Worm (Caenorhabditis elegans): ENCODE results near the gene T11B7.1.
A peak's percentile ranks its signal among the peaks of the same experiment; 100 is the strongest.

T11B7.1 gene

ce11 chrIV:8850807-8851206, 10.3 kb downstream of the T11B7.1 start:
- TF ChIP-seq F13H6.1 (tag; optimal IDR thresholded peaks at IDR 0.05), result peak; percentile 47
- TF ChIP-seq unc-39 (tag; optimal IDR thresholded peaks at IDR 0.05), result no peak

DNA sequence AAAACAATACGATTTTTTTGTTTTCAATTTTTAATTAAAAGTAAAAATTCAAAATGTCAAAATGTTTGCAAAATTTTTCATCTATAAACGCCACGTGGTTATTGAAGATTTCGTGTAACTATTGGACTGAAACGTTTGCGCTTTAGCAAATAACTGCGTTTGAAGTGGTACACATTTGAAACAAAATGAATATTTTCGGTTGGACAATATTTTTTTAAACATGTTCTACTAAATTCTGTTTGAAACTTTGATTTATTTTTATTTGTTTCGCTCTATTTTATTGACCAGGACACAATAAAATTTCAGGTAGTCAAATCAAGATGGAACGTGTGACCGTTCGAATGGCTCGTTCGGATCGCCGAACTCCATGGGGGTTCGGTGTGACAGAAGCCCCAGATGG, 11.7 kb downstream of the T11B7.1 start, which contains the start of gene alp-1:
TSS of gene alp-1 (plus strand) at position 301 of the 400 bp plus-strand sequence.
- TF ChIP-seq ztf-11 (tag; optimal IDR thresholded peaks at IDR 0.05), result no peak
- no peak for TF ChIP-seq elt-3 (tag; optimal IDR thresholded peaks at IDR 0.05)
- TF ChIP-seq alr-1 (tag; optimal IDR thresholded peaks at IDR 0.05), result no peak
- TF ChIP-seq zag-1 (tag; optimal IDR thresholded peaks at IDR 0.05), result no peak
- no peak for TF ChIP-seq ama-1 (optimal IDR thresholded peaks at IDR 0.05)
- no peak for TF ChIP-seq mdl-1 (tag; optimal IDR thresholded peaks at IDR 0.05)
- TF ChIP-seq sma-9 (GFP tag; optimal IDR thresholded peaks at IDR 0.05), result no peak
- no peak for TF ChIP-seq sma-9 (tag; optimal IDR thresholded peaks at IDR 0.05)
- no peak for TF ChIP-seq nhr-11 (tag; optimal IDR thresholded peaks at IDR 0.05)
- TF ChIP-seq sem-4 (tag; optimal IDR thresholded peaks at IDR 0.05), result no peak
- no peak for TF ChIP-seq lin-11 (tag; optimal IDR thresholded peaks at IDR 0.05)
- TF ChIP-seq nhr-77 (tag; optimal IDR thresholded peaks at IDR 0.05), result no peak
- no peak for TF ChIP-seq ztf-1 (GFP tag; conservative IDR thresholded peaks at IDR 0.05)

DNA sequence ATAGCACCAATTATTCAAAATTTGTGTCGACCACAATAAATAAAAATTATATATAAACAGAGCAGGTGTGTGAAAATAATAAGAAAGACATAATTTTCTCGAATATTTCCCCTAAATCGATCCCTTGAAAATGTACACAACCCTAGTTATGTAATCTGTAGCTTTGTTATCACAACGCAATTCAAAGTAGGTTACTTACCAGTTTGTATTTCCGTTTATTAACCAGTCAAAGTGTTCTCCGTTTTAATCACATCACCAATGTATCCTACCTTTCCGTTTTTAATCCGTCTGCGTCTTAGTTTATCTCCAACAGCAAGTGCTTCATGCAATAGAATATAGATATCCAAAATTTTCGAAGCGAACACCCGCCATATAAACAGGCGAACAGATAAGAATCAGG, 12.8 kb downstream of the T11B7.1 start:
- no peak for TF ChIP-seq elt-3 (tag; optimal IDR thresholded peaks at IDR 0.05)
- no peak for TF ChIP-seq unc-55 (GFP tag; optimal IDR thresholded peaks at IDR 0.05)
- TF ChIP-seq nhr-129 (tag; optimal IDR thresholded peaks at IDR 0.05), result no peak
- no peak for TF ChIP-seq alr-1 (tag; optimal IDR thresholded peaks at IDR 0.05)
- TF ChIP-seq nhr-25 (tag; optimal IDR thresholded peaks at IDR 0.05), result no peak
- no peak for TF ChIP-seq unc-62 (GFP tag; optimal IDR thresholded peaks at IDR 0.05)
- no peak for TF ChIP-seq Y55F3AM.14 (GFP tag; optimal IDR thresholded peaks at IDR 0.05)
- no peak for TF ChIP-seq skn-1 (tag; optimal IDR thresholded peaks at IDR 0.05)
- TF ChIP-seq R02D3.7 (tag; optimal IDR thresholded peaks at IDR 0.05), result no peak
- TF ChIP-seq mdl-1 (tag; optimal IDR thresholded peaks at IDR 0.05), result no peak
- no peak for TF ChIP-seq ceh-82 (tag; optimal IDR thresholded peaks at IDR 0.05)
- TF ChIP-seq nhr-23 (tag; optimal IDR thresholded peaks at IDR 0.05), result no peak
- TF ChIP-seq peb-1 (tag; optimal IDR thresholded peaks at IDR 0.05), result no peak
- no peak for TF ChIP-seq ama-1 (optimal IDR thresholded peaks at IDR 0.05)
- TF ChIP-seq snpc-4 (tag; optimal IDR thresholded peaks at IDR 0.05), result no peak
- no peak for TF ChIP-seq nhr-10 (tag; optimal IDR thresholded peaks at IDR 0.05)
- no peak for TF ChIP-seq unc-39 (tag; optimal IDR thresholded peaks at IDR 0.05)
- TF ChIP-seq ztf-4 (tag; optimal IDR thresholded peaks at IDR 0.05), result no peak
- TF ChIP-seq aly-2 (tag; optimal IDR thresholded peaks at IDR 0.05), result no peak
- TF ChIP-seq lsy-2 (tag; optimal IDR thresholded peaks at IDR 0.05), result no peak

DNA sequence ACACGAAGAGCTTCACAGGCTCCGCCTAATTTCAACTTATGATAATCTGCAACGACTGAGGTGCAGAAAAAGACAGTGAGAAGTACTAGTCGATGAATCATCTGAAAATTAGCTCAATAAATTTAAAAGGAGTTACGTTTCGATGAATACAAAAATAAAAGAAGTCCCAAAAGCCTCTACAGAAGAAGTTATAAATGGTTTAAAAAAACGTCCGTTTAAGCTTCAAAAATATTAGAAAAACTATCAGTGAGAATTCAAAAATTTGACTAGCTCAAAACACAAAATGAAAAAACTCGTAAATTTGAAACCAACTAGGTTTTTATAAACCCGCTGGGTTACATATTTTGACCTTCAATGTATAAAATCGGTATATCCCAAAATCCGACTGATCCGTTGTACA, 15.4 kb downstream of the T11B7.1 start, which contains the start of gene T11B7.5:
TSS of gene T11B7.5 (minus strand) at position 101 of the 400 bp plus-strand sequence.
- TF ChIP-seq R02D3.7 (tag; optimal IDR thresholded peaks at IDR 0.05), result no peak
- TF ChIP-seq ama-1 (optimal IDR thresholded peaks at IDR 0.05), result no peak
- no peak for TF ChIP-seq alr-1 (tag; optimal IDR thresholded peaks at IDR 0.05)
- TF ChIP-seq mab-5 (tag; optimal IDR thresholded peaks at IDR 0.05), result no peak
- TF ChIP-seq nhr-12 (tag; optimal IDR thresholded peaks at IDR 0.05), result no peak
- no peak for TF ChIP-seq lin-13 (GFP tag; optimal IDR thresholded peaks at IDR 0.05)
- no peak for TF ChIP-seq nhr-25 (tag; optimal IDR thresholded peaks at IDR 0.05)
- no peak for TF ChIP-seq zag-1 (tag; optimal IDR thresholded peaks at IDR 0.05)
- TF ChIP-seq aly-2 (tag; optimal IDR thresholded peaks at IDR 0.05), result no peak
- no peak for TF ChIP-seq ceh-16 (tag; optimal IDR thresholded peaks at IDR 0.05)
- TF ChIP-seq nhr-21 (tag; optimal IDR thresholded peaks at IDR 0.05), result no peak
- no peak for TF ChIP-seq mbf-1 (tag; optimal IDR thresholded peaks at IDR 0.05)
- TF ChIP-seq snpc-4 (tag; optimal IDR thresholded peaks at IDR 0.05), result no peak
- no peak for TF ChIP-seq elt-1 (tag; optimal IDR thresholded peaks at IDR 0.05)
- TF ChIP-seq gmeb-1 (tag; optimal IDR thresholded peaks at IDR 0.05), result no peak
- TF ChIP-seq dmd-4 (tag; optimal IDR thresholded peaks at IDR 0.05), result no peak
- TF ChIP-seq unc-39 (tag; optimal IDR thresholded peaks at IDR 0.05), result no peak
- TF ChIP-seq sma-9 (GFP tag; optimal IDR thresholded peaks at IDR 0.05), result no peak
- no peak for TF ChIP-seq sma-9 (tag; optimal IDR thresholded peaks at IDR 0.05)
- TF ChIP-seq ZK546.5 (tag; optimal IDR thresholded peaks at IDR 0.05), result no peak
